Worm (Caenorhabditis elegans): ENCODE data around the gene chmp-7.
A peak's percentile ranks its signal among the peaks of the same experiment; 100 is the strongest.

chmp-7 gene

DNA sequence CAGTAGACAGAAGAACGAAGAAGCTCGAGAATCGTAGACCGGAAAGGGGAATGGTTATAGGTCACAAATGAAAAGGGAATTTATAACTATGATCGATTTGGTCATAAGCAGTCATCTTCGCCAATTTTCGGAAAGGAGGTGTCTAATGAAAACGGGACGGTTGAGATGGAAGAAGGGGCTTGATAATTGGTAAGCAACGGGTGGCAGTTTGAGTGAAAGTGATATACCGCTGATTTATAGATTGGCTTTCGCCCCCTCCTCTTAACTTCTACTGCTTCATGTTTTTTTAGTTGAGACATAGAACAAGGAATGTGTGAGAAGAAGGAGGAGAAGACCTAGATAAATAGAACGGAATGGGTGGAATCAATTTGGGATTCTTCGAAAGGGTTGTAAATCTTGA is 18.0 kb downstream of the chmp-7 start:
- TF ChIP-seq let-607 (tag; optimal IDR thresholded peaks at IDR 0.05) (no peak), B0019.2 (GFP tag; conservative IDR thresholded peaks at IDR 0.05) (no peak), nhr-179 (tag; optimal IDR thresholded peaks at IDR 0.05) (no peak), ztf-6 (GFP tag; IDR thresholded peaks at IDR 0.05) (no peak), mcd-1 (GFP tag; IDR thresholded peaks at IDR 0.05) (no peak), ceh-91 (GFP tag; IDR thresholded peaks at IDR 0.05) (no peak), rcor-1 (GFP tag; IDR thresholded peaks at IDR 0.05) (no peak)

- TF ChIP-seq mel-28 (tag; optimal IDR thresholded peaks at IDR 0.05; ENCODE audit: borderline replicate concordance): no peak
- no peak for TF ChIP-seq dpl-1 (GFP tag; optimal IDR thresholded peaks at IDR 0.05)
- TF ChIP-seq madf-6 (GFP tag; IDR thresholded peaks at IDR 0.05): no peak
- no peak for TF ChIP-seq B0261.1 (tag; optimal IDR thresholded peaks at IDR 0.05)
- TF ChIP-seq mcd-1 (GFP tag; IDR thresholded peaks at IDR 0.05): no peak
- TF ChIP-seq B0019.2 (GFP tag; conservative IDR thresholded peaks at IDR 0.05): no peak
- TF ChIP-seq ama-1 (optimal IDR thresholded peaks at IDR 0.05): no peak
- no peak for TF ChIP-seq ama-1 (GFP tag; optimal IDR thresholded peaks at IDR 0.05)
- TF ChIP-seq bed-1 (GFP tag; IDR thresholded peaks at IDR 0.05): no peak
- TF ChIP-seq mes-4 (tag; optimal IDR thresholded peaks at IDR 0.05): no peak
- TF ChIP-seq ceh-27 (GFP tag; optimal IDR thresholded peaks at IDR 0.05): no peak
- TF ChIP-seq zim-3 (tag; optimal IDR thresholded peaks at IDR 0.05): no peak
- no peak for TF ChIP-seq rec-8 (tag; optimal IDR thresholded peaks at IDR 0.05)
- TF ChIP-seq let-607 (tag; optimal IDR thresholded peaks at IDR 0.05): no peak
Measured at ce11 chrII:9074492-9074891, 19.7 kb downstream of the chmp-7 start.

DNA sequence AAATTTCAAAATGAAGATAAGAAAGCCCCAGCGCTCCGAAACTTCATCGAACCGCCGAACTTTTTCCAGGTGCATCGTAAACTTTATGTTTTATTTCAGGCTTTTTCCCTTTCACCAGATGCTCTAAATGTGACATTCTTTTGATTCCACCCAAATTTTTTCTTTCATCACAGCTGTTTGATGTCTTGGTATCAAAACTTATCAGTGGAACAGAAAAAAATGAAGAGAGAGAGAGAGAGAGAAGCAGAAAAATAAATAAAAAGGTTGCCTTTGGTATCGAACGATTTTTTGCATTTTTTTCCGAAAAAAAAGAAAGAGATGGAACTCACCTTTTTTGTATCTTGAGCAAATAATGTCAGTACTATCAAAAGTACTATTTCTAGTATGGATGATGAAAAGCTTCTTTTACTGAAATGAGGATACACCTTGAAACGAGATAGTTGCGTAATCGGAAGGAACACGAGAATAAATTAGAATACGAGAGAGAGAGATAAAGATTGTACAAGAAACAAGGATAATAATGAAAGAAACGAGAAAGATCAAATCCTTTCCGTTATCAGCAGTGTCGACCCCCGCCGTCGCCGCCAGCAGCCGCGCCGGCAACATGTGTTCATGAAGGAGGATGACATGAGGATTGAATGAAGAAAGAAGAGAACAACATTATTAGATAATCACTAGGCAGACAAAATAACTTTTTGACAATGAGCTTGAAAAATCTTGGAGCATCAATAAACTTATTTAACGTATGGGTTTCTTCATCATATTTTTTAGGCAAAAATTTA is 21.5 kb downstream of the chmp-7 start:
- TF ChIP-seq zim-3 (tag; optimal IDR thresholded peaks at IDR 0.05) (no peak), nhr-80 (tag; optimal IDR thresholded peaks at IDR 0.05) (peak; percentile 46)

DNA sequence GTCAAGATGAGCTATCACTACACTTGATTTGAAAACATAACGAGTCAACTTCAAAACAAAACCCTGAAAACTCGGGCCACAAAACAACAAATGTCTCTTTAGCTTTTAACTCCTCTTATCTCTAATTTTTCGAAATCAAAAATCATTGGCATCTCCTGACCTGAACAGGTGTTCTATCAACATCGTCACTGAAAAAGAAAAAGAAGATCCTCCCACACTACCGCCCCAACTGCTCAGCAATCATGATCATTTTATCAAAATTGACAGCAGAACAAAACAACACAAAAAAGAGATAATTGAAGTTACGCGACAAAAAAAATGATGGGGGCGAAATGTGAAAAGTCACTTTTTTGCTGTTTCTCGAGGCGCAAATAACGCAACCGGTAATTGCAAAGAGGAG is 23.6 kb downstream of the chmp-7 start:
- no peak for TF ChIP-seq sdz-38 (tag; optimal IDR thresholded peaks at IDR 0.05)
- TF ChIP-seq ztf-3 (GFP tag; optimal IDR thresholded peaks at IDR 0.05): no peak
- no peak for TF ChIP-seq attf-3 (GFP tag; conservative IDR thresholded peaks at IDR 0.05)
- TF ChIP-seq pbrm-1 (GFP tag; IDR thresholded peaks at IDR 0.05): no peak
- TF ChIP-seq F33H1.4 (GFP tag; IDR thresholded peaks at IDR 0.05): no peak
- TF ChIP-seq snpc-1.1 (tag; optimal IDR thresholded peaks at IDR 0.05; ENCODE audit: insufficient read depth): no peak
- no peak for TF ChIP-seq lin-54 (GFP tag; optimal IDR thresholded peaks at IDR 0.05)
- no peak for TF ChIP-seq lir-1 (GFP tag; conservative IDR thresholded peaks at IDR 0.05)
- no peak for TF ChIP-seq chd-7 (tag; optimal IDR thresholded peaks at IDR 0.05)

DNA sequence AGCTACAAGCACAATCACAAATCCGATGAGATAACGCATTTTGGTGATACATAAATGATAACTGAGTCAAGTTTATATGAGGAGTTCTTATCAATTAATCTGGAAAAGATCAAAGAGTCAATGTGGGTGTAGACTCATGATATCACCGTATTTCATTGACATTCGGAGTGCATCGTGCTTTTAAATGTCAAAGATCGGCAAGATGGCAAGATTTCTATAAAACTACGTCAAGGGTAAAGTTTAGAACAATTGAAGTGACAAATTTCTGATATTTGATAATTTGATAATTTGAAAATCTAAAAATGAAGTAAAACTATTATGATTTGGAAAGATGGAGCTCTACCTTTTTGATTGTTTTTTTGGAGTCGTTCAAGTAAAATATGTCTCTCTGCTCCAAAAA is 28.3 kb downstream of the chmp-7 start, which contains the start of gene sysm-1:
Gene sysm-1 (minus strand): TSS at position 101 of the 400 bp plus-strand sequence.
- TF ChIP-seq sdz-38 (tag; optimal IDR thresholded peaks at IDR 0.05): no peak
- TF ChIP-seq pha-4 (tag; optimal IDR thresholded peaks at IDR 0.05): no peak
- TF ChIP-seq lag-1 (GFP tag; IDR thresholded peaks at IDR 0.05): no peak
- TF ChIP-seq madf-10 (tag; optimal IDR thresholded peaks at IDR 0.05): no peak
- no peak for TF ChIP-seq hlh-12 (tag; optimal IDR thresholded peaks at IDR 0.05)
- no peak for TF ChIP-seq nhr-90 (tag; optimal IDR thresholded peaks at IDR 0.05)
- peak; percentile 4 for TF ChIP-seq nhr-80 (tag; optimal IDR thresholded peaks at IDR 0.05)
- no peak for TF ChIP-seq nhr-27 (tag; optimal IDR thresholded peaks at IDR 0.05)
- TF ChIP-seq aptf-2 (GFP tag; conservative IDR thresholded peaks at IDR 0.05): no peak
